Worm (Caenorhabditis elegans) whole organism, L4/young adult: Measurements from ENCODE around the gene T24C12.3.

Experiments
- W03F9.2 ChIP-seq: fragments of 150-350 bp; optimal IDR thresholded peaks from 2 replicates; lab custom pipeline; 2014; ENCODE audit warnings: missing biosample characterization, missing genetic modification characterization
- dao-5 ChIP-seq: sonication (generic microtip); optimal IDR thresholded peaks from 2 replicates; lab custom pipeline; 2016; ENCODE audit warnings: missing genotype, missing genetic modification characterization, moderate library complexity, missing compliant biosample characterization
- him-1 ChIP-seq: sonication (generic microtip); optimal IDR thresholded peaks from 2 replicates; lab custom pipeline; 2016; ENCODE audit warnings: missing genotype, missing genetic modification reagents, missing genetic modification characterization, missing compliant biosample characterization

- TF ChIP-seq him-1 (tag; lab: Kevin White, UChicago) = no peak
- TF ChIP-seq W03F9.2 (tag; lab: Kevin White, UChicago) = no peak
- TF ChIP-seq dao-5 = no peak
Observed at ce11 chrX:2191925-2192554, 11.7 kb downstream of the T24C12.3 start, which contains the start of gene gap-1.
